Fruit fly (Drosophila melanogaster) whole organism, prepupa: ENCODE data around the gene CG43121.

ENCODE experiments used
- CG10631 ChIP-seq: fragments of 200-800 bp; sonication (Bioruptor generic); optimal IDR thresholded peaks from 2 replicates; lab custom pipeline; 2016; ENCODE audit warnings: missing biosample characterization, missing genetic modification characterization
- CG10669 ChIP-seq: fragments of 200-800 bp; sonication (Bioruptor generic); optimal IDR thresholded peaks from 3 replicates; lab custom pipeline; 2018; ENCODE audit warnings: missing biosample characterization, mild to moderate bottlenecking, missing genetic modification characterization, moderate library complexity
- CG11902 ChIP-seq: fragments of 200-800 bp; sonication (Bioruptor generic); optimal IDR thresholded peaks from 3 replicates; lab custom pipeline; 2016; ENCODE audit warnings: missing biosample characterization, missing genetic modification characterization
- CG15336 ChIP-seq: fragments of 200-800 bp; sonication (Bioruptor generic); IDR thresholded peaks from 2 replicates; pipeline ENCODE4 v1.3.6; 2022; ENCODE audit warnings: missing biosample characterization, missing genetic modification characterization
- CG16779 ChIP-seq: fragments of 200-800 bp; sonication (Bioruptor generic); optimal IDR thresholded peaks from 3 replicates; lab custom pipeline; 2017; ENCODE audit warnings: missing biosample characterization, mild to moderate bottlenecking, missing genetic modification characterization
- CG3032 ChIP-seq: fragments of 200-800 bp; optimal IDR thresholded peaks from 2 replicates; lab custom pipeline; 2019; ENCODE audit warnings: missing biosample characterization, mild to moderate bottlenecking, missing genetic modification characterization, moderate library complexity
- CG31627 ChIP-seq: fragments of 200-800 bp; sonication (Bioruptor generic); optimal IDR thresholded peaks from 3 replicates; lab custom pipeline; 2016; ENCODE audit warnings: missing biosample characterization, missing genetic modification characterization
- CG32006 ChIP-seq: fragments of 200-800 bp; sonication (Bioruptor generic); optimal IDR thresholded peaks from 3 replicates; lab custom pipeline; 2017; ENCODE audit warnings: missing biosample characterization, mild to moderate bottlenecking, missing genetic modification characterization
- CG34406 ChIP-seq: fragments of 200-800 bp; sonication (Bioruptor generic); optimal IDR thresholded peaks from 3 replicates; lab custom pipeline; 2016; ENCODE audit warnings: missing biosample characterization, missing genetic modification characterization
- CG3919 ChIP-seq: fragments of 200-800 bp; sonication (Bioruptor generic); optimal IDR thresholded peaks from 3 replicates; lab custom pipeline; 2016; ENCODE audit warnings: missing biosample characterization, missing genetic modification characterization
- CG4318 ChIP-seq: fragments of 200-800 bp; sonication (Bioruptor generic); optimal IDR thresholded peaks from 3 replicates; lab custom pipeline; 2017; ENCODE audit warnings: missing biosample characterization, mild to moderate bottlenecking, missing genetic modification characterization
- CG6163 ChIP-seq: fragments of 200-800 bp; sonication (Bioruptor generic); IDR thresholded peaks from 3 replicates; pipeline ENCODE4 v1.3.6; 2022; ENCODE audit warnings: missing biosample characterization, missing genetic modification characterization
- CG6276 ChIP-seq: fragments of 200-800 bp; sonication (Bioruptor generic); optimal IDR thresholded peaks from 2 replicates; lab custom pipeline; 2017; ENCODE audit warnings: missing biosample characterization, mild to moderate bottlenecking, missing genetic modification characterization
- CG6792 ChIP-seq: fragments of 200-800 bp; sonication (Bioruptor generic); optimal IDR thresholded peaks from 3 replicates; lab custom pipeline; 2016; ENCODE audit warnings: missing biosample characterization, missing genetic modification characterization
- CG6808 ChIP-seq: fragments of 200-800 bp; sonication (Bioruptor generic); optimal IDR thresholded peaks from 3 replicates; lab custom pipeline; 2017; ENCODE audit warnings: missing biosample characterization, missing genetic modification characterization, mild to moderate bottlenecking, moderate library complexity, missing genetic modification reagents
- CG6854 ChIP-seq: fragments of 200-800 bp; sonication (Bioruptor generic); optimal IDR thresholded peaks from 2 replicates; lab custom pipeline; 2017; ENCODE audit warnings: missing biosample characterization, mild to moderate bottlenecking, missing genetic modification characterization
- CG8119 ChIP-seq: fragments of 200-800 bp; sonication (Bioruptor generic); IDR thresholded peaks from 3 replicates; pipeline ENCODE4 v1.3.6; 2022; ENCODE audit warnings: missing biosample characterization, missing genetic modification characterization
- CG8319 ChIP-seq: fragments of 200-800 bp; sonication (Bioruptor generic); optimal IDR thresholded peaks from 3 replicates; lab custom pipeline; 2016; ENCODE audit warnings: missing biosample characterization, missing genetic modification characterization
- CG8632 ChIP-seq: fragments of 200-800 bp; sonication (Bioruptor generic); optimal IDR thresholded peaks from 3 replicates; lab custom pipeline; 2016; ENCODE audit warnings: missing biosample characterization, missing genetic modification characterization
- CG9139 ChIP-seq: fragments of 200-800 bp; sonication (Bioruptor generic); optimal IDR thresholded peaks from 3 replicates; lab custom pipeline; 2017; ENCODE audit warnings: missing biosample characterization, mild to moderate bottlenecking, missing genetic modification characterization
- Eip78C ChIP-seq: fragments of 200-800 bp; sonication (Bioruptor generic); peaks from one replicate; lab custom pipeline; 2016; ENCODE audit warnings: missing biosample characterization, missing genetic modification characterization
- Eip93F ChIP-seq: fragments of 200-800 bp; sonication (Bioruptor generic); optimal IDR thresholded peaks from 2 replicates; lab custom pipeline; 2016; ENCODE audit warnings: missing biosample characterization, mild to moderate bottlenecking, missing genetic modification characterization
- Ets21C ChIP-seq: fragments of 200-800 bp; sonication (Bioruptor generic); optimal IDR thresholded peaks from 3 replicates; lab custom pipeline; 2016; ENCODE audit warnings: missing biosample characterization, missing genetic modification characterization
- Ets96B ChIP-seq: fragments of 200-800 bp; optimal IDR thresholded peaks from 2 replicates; lab custom pipeline; 2019; ENCODE audit warnings: missing biosample characterization, mild to moderate bottlenecking, missing genetic modification characterization, moderate library complexity
- Gug ChIP-seq: fragments of 200-800 bp; sonication (Bioruptor generic); IDR thresholded peaks from 2 replicates; pipeline ENCODE4 v1.3.6; 2022; ENCODE audit warnings: missing biosample characterization, missing genetic modification characterization
- Hr38 ChIP-seq: sonication (Bioruptor generic); optimal IDR thresholded peaks from 2 replicates; lab custom pipeline; 2016; ENCODE audit warnings: missing biosample characterization, missing genetic modification characterization
- Hr39 ChIP-seq: fragments of 200-800 bp; sonication (Bioruptor generic); optimal IDR thresholded peaks from 2 replicates; lab custom pipeline; 2016; ENCODE audit warnings: missing biosample characterization, missing genetic modification characterization
- Lpt ChIP-seq: fragments of 200-800 bp; sonication (Bioruptor generic); optimal IDR thresholded peaks from 3 replicates; lab custom pipeline; 2016; ENCODE audit warnings: missing biosample characterization, missing genetic modification characterization
- Met ChIP-seq: fragments of 200-800 bp; sonication (Bioruptor generic); optimal IDR thresholded peaks from 3 replicates; lab custom pipeline; 2016; ENCODE audit warnings: missing biosample characterization, missing genetic modification characterization
- OdsH ChIP-seq: fragments of 200-800 bp; sonication (Bioruptor generic); optimal IDR thresholded peaks from 3 replicates; lab custom pipeline; 2016; ENCODE audit warnings: missing biosample characterization, missing genetic modification characterization
- Sox102F ChIP-seq: fragments of 200-800 bp; sonication (Bioruptor generic); optimal IDR thresholded peaks from 2 replicates; lab custom pipeline; 2016; ENCODE audit warnings: missing biosample characterization, mild to moderate bottlenecking, missing genetic modification characterization
- Sox14 ChIP-seq: fragments of 200-800 bp; sonication (Bioruptor generic); optimal IDR thresholded peaks from 3 replicates; lab custom pipeline; 2016; ENCODE audit warnings: missing biosample characterization, missing genetic modification characterization
- Sox15 ChIP-seq: fragments of 200-800 bp; sonication (Bioruptor generic); optimal IDR thresholded peaks from 3 replicates; lab custom pipeline; 2016; ENCODE audit warnings: missing biosample characterization, missing genetic modification characterization
- achi ChIP-seq: fragments of 200-800 bp; sonication (Bioruptor generic); optimal IDR thresholded peaks from 3 replicates; lab custom pipeline; 2016; ENCODE audit warnings: missing biosample characterization, missing genetic modification characterization
- cyc ChIP-seq: fragments of 200-800 bp; sonication (Bioruptor generic); optimal IDR thresholded peaks from 3 replicates; lab custom pipeline; 2016; ENCODE audit warnings: missing biosample characterization, missing genetic modification characterization
- dsx ChIP-seq: fragments of 200-800 bp; optimal IDR thresholded peaks from 3 replicates; lab custom pipeline; 2019; ENCODE audit warnings: missing biosample characterization, mild to moderate bottlenecking, missing genetic modification characterization, moderate library complexity; ENCODE audit not compliant: poor library complexity, severe bottlenecking
- fd59A ChIP-seq: fragments of 200-800 bp; sonication (Bioruptor generic); optimal IDR thresholded peaks from 2 replicates; lab custom pipeline; 2017; ENCODE audit warnings: missing biosample characterization, mild to moderate bottlenecking, missing genetic modification characterization, missing genetic modification reagents
- fd85E ChIP-seq: fragments of 200-800 bp; sonication (Bioruptor generic); optimal IDR thresholded peaks from 3 replicates; lab custom pipeline; 2016; ENCODE audit warnings: missing biosample characterization, missing genetic modification characterization
- lz ChIP-seq: fragments of 200-800 bp; sonication (Bioruptor generic); optimal IDR thresholded peaks from 3 replicates; lab custom pipeline; 2016; ENCODE audit warnings: missing biosample characterization, missing genetic modification characterization
- net ChIP-seq: fragments of 200-800 bp; sonication (Bioruptor generic); optimal IDR thresholded peaks from 3 replicates; lab custom pipeline; 2016; ENCODE audit warnings: missing biosample characterization, missing genetic modification characterization
- salr ChIP-seq, 2 experiments: fragments of 200-800 bp; sonication (Bioruptor generic); optimal IDR thresholded peaks; 3 replicates each; lab custom pipeline; 2016 to 2018; ENCODE audit warnings: missing biosample characterization in 2 of 2, missing genetic modification characterization in 2 of 2, mild to moderate bottlenecking in 1 of 2
- ss ChIP-seq, 2 experiments: fragments of 200-800 bp; sonication (Bioruptor generic); optimal IDR thresholded peaks; 2 replicates in 1 of 2; 3 replicates in 1 of 2; lab custom pipeline; 2017 to 2018; ENCODE audit warnings: mild to moderate bottlenecking in 2 of 2, missing biosample characterization in 2 of 2, missing genetic modification characterization in 2 of 2, moderate library complexity in 1 of 2
- svp ChIP-seq: fragments of 200-800 bp; sonication (Bioruptor generic); peaks from one replicate; lab custom pipeline; 2016; ENCODE audit warnings: missing biosample characterization, missing genetic modification characterization
- topi ChIP-seq: fragments of 200-800 bp; sonication (Bioruptor generic); optimal IDR thresholded peaks from 3 replicates; lab custom pipeline; 2016; ENCODE audit warnings: missing biosample characterization, missing genetic modification characterization
- vri ChIP-seq: fragments of 200-800 bp; sonication (Bioruptor generic); optimal IDR thresholded peaks from 3 replicates; lab custom pipeline; 2016; ENCODE audit warnings: missing biosample characterization, mild to moderate bottlenecking, missing genetic modification characterization

CG43121 gene

DNA sequence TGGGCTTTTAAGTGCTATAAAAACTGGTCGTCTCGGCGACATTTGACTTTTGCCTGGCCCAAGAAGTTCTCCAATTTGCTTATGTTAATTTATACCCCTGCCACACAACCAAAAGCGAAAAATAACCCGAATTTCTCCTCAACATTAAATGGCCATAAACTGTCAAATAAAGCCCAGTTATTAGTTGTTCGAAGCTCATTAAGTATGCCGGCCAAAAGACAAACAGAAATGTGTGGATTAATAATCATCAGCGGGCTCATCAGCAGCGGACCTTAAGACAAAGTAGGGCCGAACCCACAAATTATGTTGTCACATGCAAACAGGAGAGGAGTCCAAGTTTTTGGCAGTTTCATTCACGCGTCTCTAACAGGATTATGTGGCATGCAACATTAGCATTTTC, 17.1 kb downstream of the CG43121 start:
- TF ChIP-seq Sox14: no peak
- no peak for TF ChIP-seq CG32006 (GFP tag; lab: Kevin White, UChicago)
- TF ChIP-seq CG16779 (tag; lab: Kevin White, UChicago): no peak
- no peak for TF ChIP-seq Sox102F
- no peak for TF ChIP-seq fd85E (GFP tag; lab: Kevin White, UChicago)
- no peak for TF ChIP-seq CG6854 (GFP tag; lab: Kevin White, UChicago)
- TF ChIP-seq CG3919 (GFP tag; lab: Kevin White, UChicago): no peak
- TF ChIP-seq Eip78C (GFP tag; lab: Kevin White, UChicago): no peak
- no peak for TF ChIP-seq ss (GFP tag; optimal IDR thresholded peaks at IDR 0.05; lab: Kevin White, UChicago)
- no peak for TF ChIP-seq CG15336 (GFP tag; lab: Robert Waterston, UW)
- no peak for TF ChIP-seq net (GFP tag; lab: Kevin White, UChicago)
- no peak for TF ChIP-seq CG8632 (GFP tag; lab: Kevin White, UChicago)
- no peak for TF ChIP-seq CG6808 (GFP tag; lab: Kevin White, UChicago)
- TF ChIP-seq Ets21C (GFP tag; lab: Kevin White, UChicago): no peak
- no peak for TF ChIP-seq vri (GFP tag; lab: Kevin White, UChicago)
- no peak for TF ChIP-seq CG3032
- TF ChIP-seq Hr39 (GFP tag; lab: Kevin White, UChicago): no peak
- no peak for TF ChIP-seq CG4318 (GFP tag; lab: Kevin White, UChicago)
- no peak for TF ChIP-seq dsx (GFP tag; lab: Kevin White, UChicago)
- TF ChIP-seq lz (GFP tag; lab: Kevin White, UChicago): no peak

DNA sequence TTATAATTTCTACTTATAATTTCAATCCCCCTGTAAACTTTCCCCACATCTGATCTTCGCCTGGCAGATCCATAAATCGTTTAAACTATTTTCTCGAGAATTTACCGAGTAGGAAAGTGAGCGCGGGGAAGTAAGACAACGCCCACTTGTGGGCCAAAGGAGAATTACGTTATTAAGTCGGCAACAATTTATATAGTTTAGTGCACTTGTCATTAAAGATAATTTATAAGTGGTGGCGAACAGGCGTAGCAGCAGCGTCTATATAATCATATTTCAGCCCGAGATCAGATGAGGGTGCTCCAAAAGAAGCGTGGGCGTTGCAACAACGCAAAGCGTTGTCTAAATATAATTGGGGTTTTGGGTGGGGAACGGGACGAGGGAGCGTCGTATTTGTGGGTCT, 17.5 kb downstream of the CG43121 start:
- peak; percentile 7 for TF ChIP-seq Eip78C (GFP tag; lab: Kevin White, UChicago)
- no peak for TF ChIP-seq Eip93F (GFP tag; lab: Kevin White, UChicago)
- no peak for TF ChIP-seq CG10669 (GFP tag; lab: Kevin White, UChicago)
- TF ChIP-seq fd85E (GFP tag; lab: Kevin White, UChicago): no peak
- no peak for TF ChIP-seq Lpt (GFP tag; lab: Kevin White, UChicago)

DNA sequence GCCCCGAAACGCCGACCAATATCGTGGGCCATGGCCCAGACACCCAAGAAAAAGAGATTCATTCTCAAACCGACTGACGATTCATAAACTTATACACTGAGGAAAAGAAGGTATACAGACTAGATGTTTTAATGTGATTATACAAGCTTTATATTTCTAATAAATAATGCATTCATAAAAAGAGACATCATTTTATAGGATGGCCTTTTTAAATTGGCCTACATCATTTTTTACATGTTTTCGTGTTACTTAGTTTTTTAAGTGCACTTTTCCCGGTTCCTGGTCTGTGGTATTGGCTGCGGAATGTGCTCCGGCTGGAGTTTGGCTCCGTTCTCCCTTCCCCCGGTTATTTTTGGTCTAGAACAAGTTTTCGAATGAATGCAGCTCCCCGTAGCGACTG, 19.7 kb downstream of the CG43121 start:
- TF ChIP-seq cyc (GFP tag; lab: Kevin White, UChicago) (peak; percentile 82), CG16779 (tag; lab: Kevin White, UChicago) (peak; percentile 74), CG6792 (GFP tag; lab: Kevin White, UChicago) (peak; percentile 87), salr (GFP tag; optimal IDR thresholded peaks at IDR 0.05; lab: Kevin White, UChicago) (peak; percentile 91 to 94), Eip93F (GFP tag; lab: Kevin White, UChicago) (peak; percentile 7), CG15336 (GFP tag; lab: Robert Waterston, UW) (peak; percentile 93), CG8319 (GFP tag; lab: Kevin White, UChicago) (peak; percentile 66), fd59A (GFP tag; lab: Kevin White, UChicago) (peak; percentile 94), Eip78C (GFP tag; lab: Kevin White, UChicago) (peak; percentile 98), Met (peak; percentile 86), Ets96B (peak; percentile 97), Gug (GFP tag; lab: Robert Waterston, UW) (peak; percentile 89), CG8119 (GFP tag; lab: Robert Waterston, UW) (peak; percentile 93), topi (GFP tag; lab: Kevin White, UChicago) (peak; percentile 85), CG6163 (GFP tag; lab: Robert Waterston, UW) (peak; percentile 97), CG11902 (GFP tag; lab: Kevin White, UChicago) (peak; percentile 56), CG10669 (GFP tag; lab: Kevin White, UChicago) (peak; percentile 93), ss (GFP tag; optimal IDR thresholded peaks at IDR 0.05; lab: Kevin White, UChicago) (peak; percentile 90 to 92), fd85E (GFP tag; lab: Kevin White, UChicago) (peak; percentile 41), CG3919 (GFP tag; lab: Kevin White, UChicago) (peak; percentile 94), achi (GFP tag; lab: Kevin White, UChicago) (peak; percentile 93), CG9139 (GFP tag; lab: Kevin White, UChicago) (peak; percentile 93), CG6276 (peak; percentile 86), Ets21C (GFP tag; lab: Kevin White, UChicago) (peak; percentile 63), Hr38 (no peak), CG34406 (peak; percentile 83), Sox102F (peak; percentile 83), svp (GFP tag; lab: Kevin White, UChicago) (peak; percentile 89), dsx (GFP tag; lab: Kevin White, UChicago) (peak; percentile 96), Hr39 (GFP tag; lab: Kevin White, UChicago) (peak; percentile 81), Sox15 (GFP tag; lab: Kevin White, UChicago) (peak; percentile 52), CG6854 (GFP tag; lab: Kevin White, UChicago) (peak; percentile 74), CG4318 (GFP tag; lab: Kevin White, UChicago) (peak; percentile 80), CG10631 (GFP tag; lab: Kevin White, UChicago) (peak; percentile 96), CG6808 (GFP tag; lab: Kevin White, UChicago) (peak; percentile 96), OdsH (GFP tag; lab: Kevin White, UChicago) (peak; percentile 91), CG31627 (peak; percentile 80), CG8632 (GFP tag; lab: Kevin White, UChicago) (peak; percentile 83), net (GFP tag; lab: Kevin White, UChicago) (peak; percentile 90)
